Worm (Caenorhabditis elegans): ENCODE measurements around the gene F49E11.7.

- TF ChIP-seq T22C8.4 (GFP tag; IDR thresholded peaks at IDR 0.05) (no peak), klf-2 (GFP tag; conservative IDR thresholded peaks at IDR 0.05) (no peak), ref-1 (GFP tag; conservative IDR thresholded peaks at IDR 0.05) (no peak), ztf-23 (GFP tag; IDR thresholded peaks at IDR 0.05) (no peak)
Observed at ce11 chrIV:13079119-13079518, 26.5 kb downstream of the F49E11.7 start, which contains the start of gene C39E9.8.
